Fruit fly (Drosophila melanogaster) whole organism, embryonic: ENCODE data around the gene CG9106.
A peak's percentile ranks its signal among the peaks of the same experiment; 100 is the strongest.

ENCODE experiments used
- Abd-B ChIP-seq: fragments of 200-800 bp; sonication (Bioruptor generic); optimal IDR thresholded peaks from 2 replicates; lab custom pipeline; 2018; ENCODE audit warnings: missing biosample characterization, mild to moderate bottlenecking, missing genetic modification characterization, moderate library complexity
- BEAF-32 ChIP-seq: fragments of 200-800 bp; sonication (Bioruptor generic); optimal IDR thresholded peaks from 3 replicates; lab custom pipeline; 2017; ENCODE audit warnings: missing biosample characterization, missing genetic modification characterization, mild to moderate bottlenecking, moderate library complexity, missing genetic modification reagents
- CG10366 ChIP-seq: fragments of 200-800 bp; sonication (Bioruptor generic); IDR thresholded peaks from 2 replicates; pipeline ENCODE4 v1.3.6; 2022; ENCODE audit warnings: missing biosample characterization, missing genetic modification characterization
- CG10543 ChIP-seq: fragments of 200-800 bp; sonication (Bioruptor generic); optimal IDR thresholded peaks from 3 replicates; lab custom pipeline; 2017; ENCODE audit warnings: missing biosample characterization, mild to moderate bottlenecking, missing genetic modification characterization, moderate library complexity
- CG11093 ChIP-seq: fragments of 200-800 bp; sonication (Bioruptor generic); IDR thresholded peaks from 3 replicates; pipeline ENCODE4 v1.3.6; 2022; ENCODE audit warnings: missing biosample characterization, missing genetic modification characterization
- CG11695 ChIP-seq: fragments of 200-800 bp; sonication (Bioruptor generic); IDR thresholded peaks from 3 replicates; pipeline ENCODE4 v1.3.6; 2022; ENCODE audit warnings: missing biosample characterization, missing genetic modification characterization
- CG15011 ChIP-seq: fragments of 200-800 bp; sonication (Bioruptor generic); optimal IDR thresholded peaks from 3 replicates; lab custom pipeline; 2018; ENCODE audit warnings: missing biosample characterization, mild to moderate bottlenecking, missing genetic modification characterization
- CG15479 ChIP-seq: fragments of 200-800 bp; sonication (Bioruptor generic); optimal IDR thresholded peaks from 3 replicates; lab custom pipeline; 2019; ENCODE audit warnings: missing biosample characterization, mild to moderate bottlenecking, missing genetic modification characterization, moderate library complexity
- CG15601 ChIP-seq: fragments of 200-800 bp; sonication (Bioruptor generic); optimal IDR thresholded peaks from 3 replicates; lab custom pipeline; 2019; ENCODE audit warnings: missing biosample characterization, mild to moderate bottlenecking, missing genetic modification characterization, moderate library complexity
- CG16863 ChIP-seq: fragments of 200-800 bp; sonication (Bioruptor generic); optimal IDR thresholded peaks from 3 replicates; lab custom pipeline; 2016; ENCODE audit warnings: missing biosample characterization, missing genetic modification characterization
- CG17359 ChIP-seq: fragments of 200-800 bp; sonication (Bioruptor generic); optimal IDR thresholded peaks from 3 replicates; lab custom pipeline; 2018; ENCODE audit warnings: missing biosample characterization, mild to moderate bottlenecking, missing genetic modification characterization, moderate library complexity
- CG17385 ChIP-seq: fragments of 200-800 bp; sonication (Bioruptor generic); optimal IDR thresholded peaks from 3 replicates; lab custom pipeline; 2018; ENCODE audit warnings: missing biosample characterization, mild to moderate bottlenecking, missing genetic modification characterization
- CG18476 ChIP-seq: fragments of 200-800 bp; sonication (Bioruptor generic); optimal IDR thresholded peaks from 2 replicates; lab custom pipeline; 2016; ENCODE audit warnings: missing biosample characterization, mild to moderate bottlenecking, missing genetic modification characterization
- CG2129 ChIP-seq: fragments of 200-800 bp; sonication (Bioruptor generic); IDR thresholded peaks from 2 replicates; pipeline ENCODE4 v1.3.6; 2022; ENCODE audit warnings: missing biosample characterization, missing genetic modification characterization; ENCODE audit not compliant: partially characterized antibody
- CG4424 ChIP-seq: fragments of 200-800 bp; sonication (Bioruptor generic); optimal IDR thresholded peaks from 3 replicates; lab custom pipeline; 2016; ENCODE audit warnings: missing biosample characterization, missing genetic modification characterization
- CG6272 ChIP-seq: fragments of 200-800 bp; sonication (Bioruptor generic); IDR thresholded peaks from 2 replicates; pipeline ENCODE4 v1.3.6; 2022; ENCODE audit warnings: missing biosample characterization, missing genetic modification characterization
- CG7357 ChIP-seq: fragments of 200-800 bp; sonication (Bioruptor generic); IDR thresholded peaks from 3 replicates; pipeline ENCODE4 v1.3.6; 2022; ENCODE audit warnings: missing biosample characterization, missing genetic modification characterization
- CG9727 ChIP-seq: fragments of 200-800 bp; sonication (Bioruptor generic); optimal IDR thresholded peaks from 3 replicates; lab custom pipeline; 2017; ENCODE audit warnings: missing biosample characterization, mild to moderate bottlenecking, missing genetic modification characterization
- CG9932 ChIP-seq: fragments of 200-800 bp; sonication (Bioruptor generic); IDR thresholded peaks from 2 replicates; pipeline ENCODE4 v1.3.6; 2022; ENCODE audit warnings: missing biosample characterization, missing genetic modification characterization
- Dref ChIP-seq: fragments of 200-800 bp; sonication (Bioruptor generic); IDR thresholded peaks from 2 replicates; pipeline ENCODE4 v1.3.6; 2022; ENCODE audit warnings: missing biosample characterization, missing genetic modification characterization
- Fer2 ChIP-seq: fragments of 200-800 bp; sonication (Bioruptor generic); optimal IDR thresholded peaks from 2 replicates; lab custom pipeline; 2018; ENCODE audit warnings: missing biosample characterization, mild to moderate bottlenecking, missing genetic modification characterization, moderate library complexity
- Hmr ChIP-seq: fragments of 200-800 bp; sonication (Bioruptor generic); optimal IDR thresholded peaks from 3 replicates; lab custom pipeline; 2017; ENCODE audit warnings: mild to moderate bottlenecking, missing biosample characterization, missing genetic modification reagents, missing genetic modification characterization
- Jarid2 ChIP-seq: fragments of 200-800 bp; sonication (Bioruptor generic); optimal IDR thresholded peaks from 3 replicates; lab custom pipeline; 2017; ENCODE audit warnings: mild to moderate bottlenecking, missing biosample characterization, missing genetic modification reagents, missing genetic modification characterization
- MESR4 ChIP-seq: fragments of 200-800 bp; sonication (Bioruptor generic); optimal IDR thresholded peaks from 2 replicates; lab custom pipeline; 2018; ENCODE audit warnings: missing biosample characterization, mild to moderate bottlenecking, missing genetic modification characterization, moderate library complexity
- Oli ChIP-seq: fragments of 200-800 bp; sonication (Bioruptor generic); optimal IDR thresholded peaks from 2 replicates; lab custom pipeline; 2018; ENCODE audit warnings: missing biosample characterization, mild to moderate bottlenecking, missing genetic modification characterization, moderate library complexity
- Ptx1 ChIP-seq: fragments of 200-800 bp; sonication (Bioruptor generic); IDR thresholded peaks from 2 replicates; pipeline ENCODE4 v1.3.6; 2022; ENCODE audit warnings: missing biosample characterization, missing genetic modification characterization
- Sox100B ChIP-seq: fragments of 200-800 bp; sonication (Bioruptor generic); optimal IDR thresholded peaks from 3 replicates; lab custom pipeline; 2018; ENCODE audit warnings: missing biosample characterization, mild to moderate bottlenecking, missing genetic modification characterization
- abd-A ChIP-seq: fragments of 200-800 bp; sonication (Bioruptor generic); optimal IDR thresholded peaks from 3 replicates; lab custom pipeline; 2019; ENCODE audit warnings: missing biosample characterization, mild to moderate bottlenecking, missing genetic modification characterization, moderate library complexity
- ase ChIP-seq: fragments of 200-800 bp; sonication (Bioruptor generic); IDR thresholded peaks from 3 replicates; pipeline ENCODE4 v1.3.6; 2022; ENCODE audit warnings: missing biosample characterization, missing genetic modification characterization
- bab2 ChIP-seq: fragments of 200-800 bp; sonication (Bioruptor generic); optimal IDR thresholded peaks from 2 replicates; lab custom pipeline; 2016; ENCODE audit warnings: missing biosample characterization, missing genetic modification characterization
- bbx ChIP-seq: fragments of 200-800 bp; sonication (Bioruptor generic); IDR thresholded peaks from 2 replicates; pipeline ENCODE4 v1.3.6; 2022; ENCODE audit warnings: missing biosample characterization, missing genetic modification characterization; ENCODE audit not compliant: partially characterized antibody
- cato ChIP-seq: fragments of 200-800 bp; sonication (Bioruptor generic); optimal IDR thresholded peaks from 2 replicates; lab custom pipeline; 2016; ENCODE audit warnings: missing biosample characterization, missing genetic modification characterization, borderline replicate concordance
- caup ChIP-seq: fragments of 200-800 bp; sonication (Bioruptor generic); optimal IDR thresholded peaks from 3 replicates; lab custom pipeline; 2017; ENCODE audit warnings: missing biosample characterization, mild to moderate bottlenecking, missing genetic modification characterization, moderate library complexity; ENCODE audit not compliant: severe bottlenecking
- chn ChIP-seq: fragments of 200-800 bp; sonication (Bioruptor generic); optimal IDR thresholded peaks from 2 replicates; lab custom pipeline; 2016; ENCODE audit warnings: missing biosample characterization, missing genetic modification characterization
- ci ChIP-seq: fragments of 200-800 bp; sonication (Bioruptor generic); IDR thresholded peaks from 3 replicates; pipeline ENCODE4 v1.3.6; 2022; ENCODE audit warnings: missing biosample characterization, missing genetic modification characterization
- esg ChIP-seq: fragments of 200-800 bp; sonication (Bioruptor generic); conservative IDR thresholded peaks from 2 replicates; pipeline ENCODE4 v1.3.6; 2022; ENCODE audit warnings: missing biosample characterization, missing genetic modification characterization
- ewg ChIP-seq: fragments of 200-800 bp; sonication (Bioruptor generic); optimal IDR thresholded peaks from 3 replicates; lab custom pipeline; 2017; ENCODE audit warnings: mild to moderate bottlenecking, missing biosample characterization, missing genetic modification reagents, missing genetic modification characterization
- fd96Cb ChIP-seq: fragments of 200-800 bp; sonication (Bioruptor generic); optimal IDR thresholded peaks from 2 replicates; lab custom pipeline; 2018; ENCODE audit warnings: missing biosample characterization, mild to moderate bottlenecking, missing genetic modification characterization, moderate library complexity
- hbn ChIP-seq: fragments of 200-800 bp; sonication (Bioruptor generic); IDR thresholded peaks from 2 replicates; pipeline ENCODE4 v1.3.6; 2022; ENCODE audit warnings: missing biosample characterization, missing genetic modification characterization; ENCODE audit not compliant: partially characterized antibody
- her ChIP-seq: fragments of 200-800 bp; sonication (Bioruptor generic); optimal IDR thresholded peaks from 2 replicates; lab custom pipeline; 2016; ENCODE audit warnings: missing biosample characterization, missing genetic modification characterization
- ind ChIP-seq: fragments of 200-800 bp; sonication (Bioruptor generic); optimal IDR thresholded peaks from 3 replicates; lab custom pipeline; 2016; ENCODE audit warnings: missing biosample characterization, missing genetic modification characterization
- insv ChIP-seq, 2 experiments: fragments of 200-800 bp; sonication (Bioruptor generic); optimal IDR thresholded peaks; 3 replicates each; lab custom pipeline; 2016 to 2018; ENCODE audit warnings: missing biosample characterization in 2 of 2, missing genetic modification characterization in 2 of 2
- knrl ChIP-seq: fragments of 200-800 bp; sonication (Bioruptor generic); IDR thresholded peaks from 3 replicates; pipeline ENCODE4 v1.3.6; 2022; ENCODE audit warnings: missing biosample characterization, missing genetic modification characterization; ENCODE audit not compliant: partially characterized antibody
- nau ChIP-seq: fragments of 200-800 bp; sonication (Bioruptor generic); optimal IDR thresholded peaks from 3 replicates; lab custom pipeline; 2017; ENCODE audit warnings: missing biosample characterization, mild to moderate bottlenecking, missing genetic modification characterization, missing genetic modification reagents
- p53 ChIP-seq: fragments of 200-800 bp; sonication (Bioruptor generic); optimal IDR thresholded peaks from 2 replicates; lab custom pipeline; 2016; ENCODE audit warnings: missing biosample characterization, missing genetic modification characterization
- pan ChIP-seq, 4 experiments: fragments of >200 bp in 3 of 4; fragments of 200-800 bp in 1 of 4; sonication (Bioruptor generic) in 1 of 4; optimal IDR thresholded peaks in 3 of 4; IDR thresholded peaks in 1 of 4; 2 replicates each; pipeline versions ENCODE4 v1.3.6 to Lab custom; 2017 to 2022; ENCODE audit warnings: missing biosample characterization in 2 of 4, missing genetic modification characterization in 2 of 4, mixed read lengths in 1 of 4
- ro ChIP-seq: fragments of 200-800 bp; sonication (Bioruptor generic); IDR thresholded peaks from 2 replicates; pipeline ENCODE4 v1.3.6; 2022; ENCODE audit warnings: missing biosample characterization, missing genetic modification characterization
- so ChIP-seq: fragments of 200-800 bp; sonication (Bioruptor generic); IDR thresholded peaks from 3 replicates; pipeline ENCODE4 v1.3.6; 2022; ENCODE audit warnings: missing biosample characterization, missing genetic modification characterization
- sob ChIP-seq: fragments of 200-800 bp; sonication (Bioruptor generic); IDR thresholded peaks from 2 replicates; pipeline ENCODE4 v1.3.6; 2022; ENCODE audit warnings: missing biosample characterization, missing genetic modification characterization
- sug ChIP-seq: fragments of 200-800 bp; optimal IDR thresholded peaks from 2 replicates; lab custom pipeline; 2019; ENCODE audit warnings: missing biosample characterization, mild to moderate bottlenecking, missing genetic modification characterization, moderate library complexity

The CG9106 gene

dm6 chrX:15292794-15293193 lies 20.6 kb upstream of the CG9106 start, which contains the start of gene CG5877 (continued):
- TF ChIP-seq ind (GFP tag; lab: Kevin White, UChicago), result no peak
- TF ChIP-seq Abd-B (GFP tag; lab: Kevin White, UChicago), result peak; percentile 40
- TF ChIP-seq insv (GFP tag; optimal IDR thresholded peaks at IDR 0.05; lab: Kevin White, UChicago), result no peak
- TF ChIP-seq esg (GFP tag; lab: Robert Waterston, UW), result no peak
- TF ChIP-seq sob (GFP tag; lab: Robert Waterston, UW), result no peak
- no peak for TF ChIP-seq CG15011
- no peak for TF ChIP-seq CG4424 (GFP tag; lab: Kevin White, UChicago)
- no peak for TF ChIP-seq Hmr
- TF ChIP-seq knrl (GFP tag; lab: Robert Waterston, UW), result 0 out of 3 replicates have a peak, but pooled peaks have one; percentile 12
- TF ChIP-seq sug (tag; lab: Kevin White, UChicago), result no peak
- peak; percentile 76 for TF ChIP-seq abd-A (tag; lab: Kevin White, UChicago)
- no peak for TF ChIP-seq fd96Cb
- TF ChIP-seq CG2129, result no peak
- no peak for TF ChIP-seq CG17385 (GFP tag; lab: Kevin White, UChicago)
- no peak for TF ChIP-seq bab2 (GFP tag; lab: Kevin White, UChicago)
- no peak for TF ChIP-seq Sox100B (GFP tag; lab: Kevin White, UChicago)
- TF ChIP-seq CG7357 (GFP tag; lab: Robert Waterston, UW), result no peak
- no peak for TF ChIP-seq CG9932
- TF ChIP-seq MESR4 (GFP tag; lab: Kevin White, UChicago), result peak; percentile 43
- no peak for TF ChIP-seq ci (GFP tag; lab: Robert Waterston, UW)
- no peak for TF ChIP-seq pan (optimal IDR thresholded peaks at IDR 0.05; lab: Kevin White, UChicago)
- no peak for TF ChIP-seq pan (GFP tag; optimal IDR thresholded peaks at IDR 0.05 in 1 of 2, IDR thresholded peaks at IDR 0.05 in 1 of 2)
- peak; percentile 51 for TF ChIP-seq BEAF-32 (GFP tag; lab: Kevin White, UChicago)
- no peak for TF ChIP-seq CG10366 (GFP tag; lab: Robert Waterston, UW)
- no peak for TF ChIP-seq chn (GFP tag; lab: Kevin White, UChicago)
- TF ChIP-seq caup (GFP tag; lab: Kevin White, UChicago), result no peak
- TF ChIP-seq Ptx1 (GFP tag; lab: Robert Waterston, UW), result no peak
- no peak for TF ChIP-seq hbn (GFP tag; lab: Robert Waterston, UW)
- TF ChIP-seq CG6272, result no peak
- no peak for TF ChIP-seq so
- no peak for TF ChIP-seq CG17359 (tag; lab: Kevin White, UChicago)
- TF ChIP-seq Fer2 (tag; lab: Kevin White, UChicago), result no peak
- TF ChIP-seq ase (GFP tag; lab: Robert Waterston, UW), result no peak
- TF ChIP-seq CG16863 (GFP tag; lab: Kevin White, UChicago), result no peak
- no peak for TF ChIP-seq her (GFP tag; lab: Kevin White, UChicago)
- TF ChIP-seq ro (GFP tag; lab: Robert Waterston, UW), result no peak
- TF ChIP-seq CG15479 (GFP tag; lab: Kevin White, UChicago), result no peak
- TF ChIP-seq Jarid2 (GFP tag; lab: Kevin White, UChicago), result no peak
- no peak for TF ChIP-seq CG18476
- no peak for TF ChIP-seq p53
- peak; percentile 88 for TF ChIP-seq Dref (GFP tag; lab: Robert Waterston, UW)
- TF ChIP-seq ewg (GFP tag; lab: Kevin White, UChicago), result no peak
- no peak for TF ChIP-seq CG10543
- TF ChIP-seq CG15601 (tag; lab: Kevin White, UChicago), result no peak
- no peak for TF ChIP-seq Oli
- no peak for TF ChIP-seq CG11093 (GFP tag; lab: Robert Waterston, UW)
- TF ChIP-seq nau (GFP tag; lab: Kevin White, UChicago), result no peak
- no peak for TF ChIP-seq CG11695 (GFP tag; lab: Robert Waterston, UW)
- TF ChIP-seq cato, result no peak
- no peak for TF ChIP-seq bbx
- no peak for TF ChIP-seq CG9727 (GFP tag; lab: Kevin White, UChicago)
